Worm (Caenorhabditis elegans): ENCODE data around the gene grl-20.

ce11 chrIV:2122488-2122887 lies 6.2 kb downstream of the grl-20 start, which contains the start of gene glb-7:
- TF ChIP-seq nhr-19 (GFP tag; conservative IDR thresholded peaks at IDR 0.05) = no peak
- TF ChIP-seq elt-3 (tag; optimal IDR thresholded peaks at IDR 0.05) = no peak
- TF ChIP-seq nhr-11 (tag; optimal IDR thresholded peaks at IDR 0.05) = no peak
- TF ChIP-seq nhr-90 (tag; optimal IDR thresholded peaks at IDR 0.05; ENCODE audit: poor library complexity) = no peak
- TF ChIP-seq lsy-2 (tag; optimal IDR thresholded peaks at IDR 0.05) = no peak
- no peak for TF ChIP-seq lin-39 (tag; optimal IDR thresholded peaks at IDR 0.05)
- TF ChIP-seq skn-1 (tag; optimal IDR thresholded peaks at IDR 0.05) = no peak
- TF ChIP-seq nhr-77 (tag; optimal IDR thresholded peaks at IDR 0.05) = no peak
- TF ChIP-seq lin-15B (tag; optimal IDR thresholded peaks at IDR 0.05) = no peak
- TF ChIP-seq nhr-12 (tag; optimal IDR thresholded peaks at IDR 0.05) = no peak
- no peak for TF ChIP-seq zag-1 (tag; optimal IDR thresholded peaks at IDR 0.05)
- no peak for TF ChIP-seq ztf-4 (tag; optimal IDR thresholded peaks at IDR 0.05)
